Worm (Caenorhabditis elegans) whole organism, L1 larva: ENCODE data around the gene ndua-7.

Source experiments
- ama-1 ChIP-seq: fragments of 150-350 bp; optimal IDR thresholded peaks from 2 replicates; lab custom pipeline; 2014
- ceh-82 ChIP-seq, 3 experiments: fragments of 150-350 bp in 1 of 3; sonication (generic microtip) in 2 of 3; optimal IDR thresholded peaks; 2 replicates each; lab custom pipeline; 2014 to 2017; ENCODE audit warnings: missing biosample characterization in 3 of 3, missing genetic modification characterization in 3 of 3
- ceh-90 ChIP-seq: sonication (generic microtip); optimal IDR thresholded peaks from 2 replicates; lab custom pipeline; 2016; ENCODE audit warnings: missing genetic modification characterization, missing compliant biosample characterization
- elt-2 ChIP-seq: sonication (generic microtip); optimal IDR thresholded peaks from 2 replicates; lab custom pipeline; 2016; ENCODE audit warnings: missing genetic modification characterization, mild to moderate bottlenecking, inconsistent platforms, missing compliant biosample characterization, missing genetic modification reagents
- fkh-10 ChIP-seq: sonication (generic microtip); optimal IDR thresholded peaks from 2 replicates; lab custom pipeline; 2017; ENCODE audit warnings: missing biosample characterization, missing genetic modification reagents, missing genetic modification characterization
- lin-39 ChIP-seq: fragments of 150-350 bp; optimal IDR thresholded peaks from 2 replicates; lab custom pipeline; 2014; ENCODE audit warnings: missing biosample characterization, missing genetic modification reagents, missing genetic modification characterization
- nhr-12 ChIP-seq: sonication (generic microtip); optimal IDR thresholded peaks from 2 replicates; lab custom pipeline; 2017; ENCODE audit warnings: missing biosample characterization, missing genetic modification characterization
- nhr-237 ChIP-seq: fragments of 150-350 bp; optimal IDR thresholded peaks from 2 replicates; lab custom pipeline; 2014; ENCODE audit warnings: missing biosample characterization, missing genetic modification characterization
- nhr-76 ChIP-seq: sonication (generic microtip); optimal IDR thresholded peaks from 2 replicates; lab custom pipeline; 2017; ENCODE audit warnings: missing biosample characterization, missing genetic modification characterization
- unc-62 ChIP-seq: fragments of 150-350 bp; optimal IDR thresholded peaks from 2 replicates; lab custom pipeline; 2014; ENCODE audit warnings: missing biosample characterization, missing genetic modification reagents, missing genetic modification characterization
- ztf-4 ChIP-seq: fragments of 150-350 bp; optimal IDR thresholded peaks from 2 replicates; lab custom pipeline; 2014; ENCODE audit warnings: missing biosample characterization, missing genetic modification characterization

DNA sequence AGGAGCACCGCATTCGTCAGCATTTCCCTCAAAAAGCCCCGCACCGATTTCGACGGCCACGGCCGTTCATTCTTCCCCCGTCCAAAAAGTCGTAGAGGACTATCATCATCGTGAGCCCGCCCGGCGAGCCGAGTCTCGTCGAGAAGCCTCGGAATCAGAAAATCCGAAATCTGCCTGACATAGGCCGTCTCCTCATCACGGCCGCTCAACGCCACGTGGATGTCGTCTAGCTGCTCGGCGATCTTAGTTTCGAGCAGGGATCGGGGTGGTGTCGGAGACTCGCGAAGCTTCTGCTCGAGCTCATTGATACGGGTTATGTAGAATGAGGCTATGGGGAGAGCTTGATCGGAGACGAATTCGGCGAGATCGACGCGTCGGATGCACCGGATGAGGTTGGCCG is 34.7 kb upstream of the ndua-7 start:
- TF ChIP-seq lin-39 (tag; lab: Kevin White, UChicago) (no peak), fkh-10 (GFP tag; lab: Kevin White, UChicago) (no peak), nhr-76 (tag; lab: Kevin White, UChicago) (no peak), unc-62 (no peak), ceh-90 (tag; lab: Kevin White, UChicago) (no peak), nhr-237 (no peak), nhr-12 (tag; lab: Kevin White, UChicago) (no peak), ceh-82 (tag; optimal IDR thresholded peaks at IDR 0.05; lab: Kevin White, UChicago) (no peak), elt-2 (tag; lab: Kevin White, UChicago) (no peak), ama-1 (lab: Kevin White, UChicago) (no peak), ztf-4 (no peak)
